Worm (Caenorhabditis elegans) whole organism, early embryonic: ENCODE results near the gene F53A9.3.

Experiments
- ama-1 ChIP-seq: fragments of 150-350 bp; optimal IDR thresholded peaks from 2 replicates; lab custom pipeline; 2014
- ceh-13 ChIP-seq: fragments of 200-800 bp; sonication (Bioruptor generic); optimal IDR thresholded peaks from 2 replicates; lab custom pipeline; 2018; ENCODE audit warnings: mild to moderate bottlenecking, missing genetic modification characterization, missing compliant biosample characterization
- ceh-36 ChIP-seq: sonication (generic microtip); optimal IDR thresholded peaks from 2 replicates; lab custom pipeline; 2016; ENCODE audit warnings: missing genetic modification characterization, inconsistent platforms, missing compliant biosample characterization
- flt-1 ChIP-seq: fragments of 200-800 bp; sonication (Bioruptor generic); IDR thresholded peaks from 2 replicates; pipeline ENCODE4 v1.3.6; 2022; ENCODE audit warnings: missing genetic modification characterization, missing compliant biosample characterization
- hmbx-1 ChIP-seq: sonication (generic microtip); optimal IDR thresholded peaks from 2 replicates; lab custom pipeline; 2016; ENCODE audit warnings: mild to moderate bottlenecking, missing genetic modification characterization, missing compliant biosample characterization
- hnd-1 ChIP-seq: sonication (generic microtip); optimal IDR thresholded peaks from 2 replicates; lab custom pipeline; 2016; ENCODE audit warnings: missing genetic modification characterization, missing compliant biosample characterization
- tbx-37 ChIP-seq: fragments of 200-800 bp; sonication (Bioruptor generic); conservative IDR thresholded peaks from 2 replicates; pipeline ENCODE4 v1.3.6; 2022; ENCODE audit warnings: missing genetic modification reagents, missing genetic modification characterization, missing compliant biosample characterization

DNA sequence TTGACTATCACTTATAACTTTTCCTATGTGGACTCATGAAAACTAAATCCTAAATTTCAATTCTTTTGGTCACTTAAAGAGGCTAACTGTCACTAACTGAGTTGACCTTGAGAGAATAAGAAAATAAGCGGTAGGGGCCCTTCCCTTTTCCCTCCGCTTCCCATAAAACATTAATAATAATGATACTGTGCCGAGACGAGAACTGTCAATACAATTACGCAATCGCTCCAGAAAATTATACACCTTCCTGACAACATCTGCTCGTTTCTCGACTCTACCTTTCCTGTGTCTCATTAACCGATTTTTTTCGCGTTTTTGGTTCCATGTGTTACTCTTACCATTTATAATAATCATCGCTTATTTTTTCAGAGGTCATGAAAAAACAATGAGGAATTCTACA, 47.2 kb upstream of the F53A9.3 start:
- TF ChIP-seq tbx-37 (GFP tag; lab: Robert Waterston, UW) (no peak), ama-1 (lab: Kevin White, UChicago) (no peak), flt-1 (GFP tag; lab: Robert Waterston, UW) (no peak), ceh-36 (tag; lab: Kevin White, UChicago) (no peak), hmbx-1 (no peak), ceh-13 (GFP tag; lab: Kevin White, UChicago) (no peak), hnd-1 (tag; lab: Kevin White, UChicago) (no peak)
